Fruit fly (Drosophila melanogaster) whole organism, embryonic: ENCODE measurements around the gene CG31064.
A peak's percentile ranks its signal among the peaks of the same experiment; 100 is the strongest.

ENCODE experiments used
- Abd-B ChIP-seq: fragments of 200-800 bp; sonication (Bioruptor generic); optimal IDR thresholded peaks from 2 replicates; lab custom pipeline; 2018; ENCODE audit warnings: missing biosample characterization, mild to moderate bottlenecking, missing genetic modification characterization, moderate library complexity
- Atf-2 ChIP-seq: fragments of 200-800 bp; sonication (Bioruptor generic); optimal IDR thresholded peaks from 2 replicates; lab custom pipeline; 2016; ENCODE audit warnings: missing biosample characterization, missing genetic modification characterization
- Bdp1 ChIP-seq: fragments of 200-800 bp; sonication (Bioruptor generic); optimal IDR thresholded peaks from 3 replicates; lab custom pipeline; 2016; ENCODE audit warnings: missing biosample characterization, missing genetic modification characterization
- CG10274 ChIP-seq: fragments of 200-800 bp; sonication (Bioruptor generic); optimal IDR thresholded peaks from 3 replicates; lab custom pipeline; 2017; ENCODE audit warnings: missing biosample characterization, mild to moderate bottlenecking, missing genetic modification characterization
- CG10654 ChIP-seq: fragments of 200-800 bp; sonication (Bioruptor generic); optimal IDR thresholded peaks from 2 replicates; lab custom pipeline; 2016; ENCODE audit warnings: missing biosample characterization, missing genetic modification characterization
- CG11093 ChIP-seq: fragments of 200-800 bp; sonication (Bioruptor generic); IDR thresholded peaks from 3 replicates; pipeline ENCODE4 v1.3.6; 2022; ENCODE audit warnings: missing biosample characterization, missing genetic modification characterization
- CG11696 ChIP-seq: fragments of 200-800 bp; sonication (Bioruptor generic); IDR thresholded peaks from 2 replicates; pipeline ENCODE4 v1.3.6; 2022; ENCODE audit warnings: missing biosample characterization, missing genetic modification characterization
- CG12659 ChIP-seq: fragments of 200-800 bp; sonication (Bioruptor generic); optimal IDR thresholded peaks from 3 replicates; lab custom pipeline; 2017; ENCODE audit warnings: mild to moderate bottlenecking, missing biosample characterization, missing genetic modification reagents, missing genetic modification characterization
- CG15696 ChIP-seq: fragments of 200-800 bp; sonication (Bioruptor generic); optimal IDR thresholded peaks from 2 replicates; lab custom pipeline; 2019; ENCODE audit warnings: missing biosample characterization, mild to moderate bottlenecking, missing genetic modification characterization, moderate library complexity
- CG1602 ChIP-seq: fragments of 200-800 bp; sonication (Bioruptor generic); optimal IDR thresholded peaks from 3 replicates; lab custom pipeline; 2016; ENCODE audit warnings: missing biosample characterization, missing genetic modification characterization
- CG17186 ChIP-seq: fragments of 200-800 bp; sonication (Bioruptor generic); optimal IDR thresholded peaks from 3 replicates; lab custom pipeline; 2017; ENCODE audit warnings: missing biosample characterization, missing genetic modification reagents, missing genetic modification characterization
- CG17361 ChIP-seq: fragments of 200-800 bp; sonication (Bioruptor generic); IDR thresholded peaks from 3 replicates; pipeline ENCODE4 v1.3.6; 2022; ENCODE audit warnings: missing biosample characterization, missing genetic modification characterization
- CG1792 ChIP-seq: fragments of 200-800 bp; sonication (Bioruptor generic); optimal IDR thresholded peaks from 2 replicates; lab custom pipeline; 2016; ENCODE audit warnings: missing biosample characterization, missing genetic modification characterization
- CG2875 ChIP-seq: fragments of 200-800 bp; sonication (Bioruptor generic); optimal IDR thresholded peaks from 2 replicates; lab custom pipeline; 2017; ENCODE audit warnings: missing biosample characterization, mild to moderate bottlenecking, missing genetic modification characterization, missing genetic modification reagents
- CG30431 ChIP-seq: fragments of 200-800 bp; sonication (Bioruptor generic); optimal IDR thresholded peaks from 2 replicates; lab custom pipeline; 2017; ENCODE audit warnings: missing biosample characterization, missing genetic modification characterization
- CG3065 ChIP-seq: fragments of 200-800 bp; sonication (Bioruptor generic); optimal IDR thresholded peaks from 2 replicates; lab custom pipeline; 2016; ENCODE audit warnings: missing biosample characterization, missing genetic modification characterization
- CG31224 ChIP-seq: fragments of 200-800 bp; sonication (Bioruptor generic); IDR thresholded peaks from 2 replicates; pipeline ENCODE4 v1.3.6; 2022; ENCODE audit warnings: missing biosample characterization, missing genetic modification characterization
- CG31441 ChIP-seq: fragments of 200-800 bp; sonication (Bioruptor generic); IDR thresholded peaks from 2 replicates; pipeline ENCODE4 v1.3.6; 2022; ENCODE audit warnings: missing biosample characterization, missing genetic modification characterization
- CG4282 ChIP-seq: fragments of 200-800 bp; sonication (Bioruptor generic); optimal IDR thresholded peaks from 2 replicates; lab custom pipeline; 2016; ENCODE audit warnings: missing biosample characterization, missing genetic modification characterization
- CG6254 ChIP-seq: fragments of 200-800 bp; sonication (Bioruptor generic); optimal IDR thresholded peaks from 3 replicates; lab custom pipeline; 2017; ENCODE audit warnings: mild to moderate bottlenecking, missing biosample characterization, missing genetic modification reagents, missing genetic modification characterization
- E2f2 ChIP-seq: fragments of 200-800 bp; sonication (Bioruptor generic); IDR thresholded peaks from 2 replicates; pipeline ENCODE4 v1.3.6; 2022; ENCODE audit warnings: missing biosample characterization, missing genetic modification characterization
- MTF-1 ChIP-seq: fragments of 200-800 bp; sonication (Bioruptor generic); optimal IDR thresholded peaks from 2 replicates; lab custom pipeline; 2018; ENCODE audit warnings: missing biosample characterization, mild to moderate bottlenecking, missing genetic modification characterization, borderline replicate concordance
- Myb ChIP-seq: fragments of 200-800 bp; sonication (Bioruptor generic); optimal IDR thresholded peaks from 2 replicates; lab custom pipeline; 2016; ENCODE audit warnings: missing biosample characterization, missing genetic modification characterization
- PHDP ChIP-seq: fragments of 200-800 bp; sonication (Bioruptor generic); optimal IDR thresholded peaks from 3 replicates; lab custom pipeline; 2018; ENCODE audit warnings: missing biosample characterization, mild to moderate bottlenecking, missing genetic modification characterization, moderate library complexity
- Rfx ChIP-seq: fragments of 200-800 bp; sonication (Bioruptor generic); IDR thresholded peaks from 2 replicates; pipeline ENCODE4 v1.3.6; 2022; ENCODE audit warnings: missing biosample characterization, missing genetic modification characterization
- Sox100B ChIP-seq: fragments of 200-800 bp; sonication (Bioruptor generic); optimal IDR thresholded peaks from 3 replicates; lab custom pipeline; 2018; ENCODE audit warnings: missing biosample characterization, mild to moderate bottlenecking, missing genetic modification characterization
- Usf ChIP-seq: fragments of 200-800 bp; sonication (Bioruptor generic); optimal IDR thresholded peaks from 2 replicates; lab custom pipeline; 2017; ENCODE audit warnings: missing genotype, missing biosample characterization, missing genetic modification characterization
- ato ChIP-seq: fragments of 200-800 bp; sonication (Bioruptor generic); IDR thresholded peaks from 2 replicates; pipeline ENCODE4 v1.3.6; 2022; ENCODE audit warnings: missing biosample characterization, missing genetic modification characterization; ENCODE audit not compliant: partially characterized antibody
- cato ChIP-seq: fragments of 200-800 bp; sonication (Bioruptor generic); optimal IDR thresholded peaks from 2 replicates; lab custom pipeline; 2016; ENCODE audit warnings: missing biosample characterization, missing genetic modification characterization, borderline replicate concordance
- chif ChIP-seq, 2 experiments: fragments of 200-800 bp; sonication (Bioruptor generic); optimal IDR thresholded peaks; 3 replicates each; lab custom pipeline; 2016; ENCODE audit warnings: missing biosample characterization in 2 of 2, missing genetic modification characterization in 2 of 2
- crol ChIP-seq: fragments of 200-800 bp; sonication (Bioruptor generic); IDR thresholded peaks from 2 replicates; pipeline ENCODE4 v1.3.6; 2022; ENCODE audit warnings: missing biosample characterization, missing genetic modification characterization
- da ChIP-seq: fragments of 200-800 bp; sonication (Bioruptor generic); optimal IDR thresholded peaks from 2 replicates; lab custom pipeline; 2016; ENCODE audit warnings: missing biosample characterization, missing genetic modification characterization
- dan ChIP-seq: fragments of 200-800 bp; sonication (Bioruptor generic); IDR thresholded peaks from 2 replicates; pipeline ENCODE4 v1.3.6; 2022; ENCODE audit warnings: missing biosample characterization, missing genetic modification characterization
- esg ChIP-seq: fragments of 200-800 bp; sonication (Bioruptor generic); conservative IDR thresholded peaks from 2 replicates; pipeline ENCODE4 v1.3.6; 2022; ENCODE audit warnings: missing biosample characterization, missing genetic modification characterization
- fd102C ChIP-seq: fragments of 200-800 bp; sonication (Bioruptor generic); optimal IDR thresholded peaks from 2 replicates; lab custom pipeline; 2018; ENCODE audit warnings: missing biosample characterization, mild to moderate bottlenecking, missing genetic modification characterization, moderate library complexity
- gcm2 ChIP-seq: fragments of 200-800 bp; sonication (Bioruptor generic); optimal IDR thresholded peaks from 2 replicates; lab custom pipeline; 2016; ENCODE audit warnings: missing biosample characterization, missing genetic modification characterization
- lab ChIP-seq: fragments of 200-800 bp; sonication (Bioruptor generic); optimal IDR thresholded peaks from 3 replicates; lab custom pipeline; 2017; ENCODE audit warnings: missing biosample characterization, missing genetic modification characterization, mild to moderate bottlenecking, moderate library complexity, missing genetic modification reagents
- nau ChIP-seq: fragments of 200-800 bp; sonication (Bioruptor generic); optimal IDR thresholded peaks from 3 replicates; lab custom pipeline; 2017; ENCODE audit warnings: missing biosample characterization, mild to moderate bottlenecking, missing genetic modification characterization, missing genetic modification reagents
- org-1 ChIP-seq: fragments of 200-800 bp; sonication (Bioruptor generic); optimal IDR thresholded peaks from 2 replicates; lab custom pipeline; 2017; ENCODE audit warnings: missing biosample characterization, missing genetic modification characterization
- p53 ChIP-seq: fragments of 200-800 bp; sonication (Bioruptor generic); optimal IDR thresholded peaks from 2 replicates; lab custom pipeline; 2016; ENCODE audit warnings: missing biosample characterization, missing genetic modification characterization
- pita ChIP-seq: fragments of 200-800 bp; sonication (Bioruptor generic); optimal IDR thresholded peaks from 2 replicates; lab custom pipeline; 2017; ENCODE audit warnings: missing biosample characterization, mild to moderate bottlenecking, missing genetic modification characterization
- pzg ChIP-seq: fragments of 200-800 bp; sonication (Bioruptor generic); optimal IDR thresholded peaks from 3 replicates; lab custom pipeline; 2018; ENCODE audit warnings: missing biosample characterization, mild to moderate bottlenecking, missing genetic modification characterization, moderate library complexity
- schlank ChIP-seq: fragments of 200-800 bp; sonication (Bioruptor generic); optimal IDR thresholded peaks from 2 replicates; lab custom pipeline; 2018; ENCODE audit warnings: missing biosample characterization, mild to moderate bottlenecking, missing genetic modification characterization
- sim ChIP-seq: fragments of 200-800 bp; sonication (Bioruptor generic); IDR thresholded peaks from 2 replicates; pipeline ENCODE4 v1.3.6; 2022; ENCODE audit warnings: missing biosample characterization, missing genetic modification characterization
- sima ChIP-seq: fragments of 200-800 bp; sonication (Bioruptor generic); optimal IDR thresholded peaks from 2 replicates; lab custom pipeline; 2016; ENCODE audit warnings: missing biosample characterization, missing genetic modification characterization
- sob ChIP-seq: fragments of 200-800 bp; sonication (Bioruptor generic); IDR thresholded peaks from 2 replicates; pipeline ENCODE4 v1.3.6; 2022; ENCODE audit warnings: missing biosample characterization, missing genetic modification characterization
- tio ChIP-seq: fragments of 200-800 bp; sonication (Bioruptor generic); optimal IDR thresholded peaks from 2 replicates; lab custom pipeline; 2017; ENCODE audit warnings: missing biosample characterization, missing genetic modification characterization, inconsistent platforms
- toy ChIP-seq: fragments of 200-800 bp; sonication (Bioruptor generic); IDR thresholded peaks from 2 replicates; pipeline ENCODE4 v1.3.6; 2022; ENCODE audit warnings: missing biosample characterization, missing genetic modification characterization
- trem ChIP-seq: fragments of 200-800 bp; optimal IDR thresholded peaks from 3 replicates; lab custom pipeline; 2019; ENCODE audit warnings: missing biosample characterization, mild to moderate bottlenecking, missing genetic modification characterization, moderate library complexity

CG31064 gene

dm6 chr3R:27273118-27274062 lies 34.5 kb upstream of the CG31064 start, which contains the start of gene CG5934 (continued):
- TF ChIP-seq CG30431 (no peak), CG15696 (tag; lab: Kevin White, UChicago) (no peak), PHDP (tag; lab: Kevin White, UChicago) (no peak), fd102C (GFP tag; lab: Kevin White, UChicago) (no peak), E2f2 (GFP tag; lab: Robert Waterston, UW) (peak; percentile 62), esg (GFP tag; lab: Robert Waterston, UW) (no peak), Atf-2 (GFP tag; lab: Kevin White, UChicago) (peak; percentile 40), CG31224 (GFP tag; lab: Robert Waterston, UW) (no peak), CG11093 (GFP tag; lab: Robert Waterston, UW) (no peak), CG3065 (GFP tag; lab: Kevin White, UChicago) (no peak), CG10654 (peak; percentile 0), pita (GFP tag; lab: Kevin White, UChicago) (no peak), pzg (GFP tag; lab: Kevin White, UChicago) (peak; percentile 59), ato (GFP tag; lab: Robert Waterston, UW) (no peak), MTF-1 (GFP tag; lab: Kevin White, UChicago) (no peak), CG10274 (no peak), sob (GFP tag; lab: Robert Waterston, UW) (peak; percentile 42), CG12659 (peak; percentile 62), Abd-B (GFP tag; lab: Kevin White, UChicago) (peak; percentile 32), CG4282 (GFP tag; lab: Kevin White, UChicago) (peak; percentile 25), gcm2 (no peak), CG11696 (GFP tag; lab: Robert Waterston, UW) (no peak), Bdp1 (GFP tag; lab: Kevin White, UChicago) (no peak), sim (GFP tag; lab: Robert Waterston, UW) (no peak), sima (no peak), CG17361 (GFP tag; lab: Robert Waterston, UW) (no peak), Sox100B (peak; percentile 34), nau (no peak), tio (GFP tag; lab: Kevin White, UChicago) (no peak), CG1792 (GFP tag; lab: Kevin White, UChicago) (no peak), Rfx (GFP tag; lab: Robert Waterston, UW) (peak; percentile 67), org-1 (GFP tag; lab: Kevin White, UChicago) (no peak), dan (GFP tag; lab: Robert Waterston, UW) (no peak), chif (GFP tag; optimal IDR thresholded peaks at IDR 0.05; lab: Kevin White, UChicago) (no peak), CG17186 (GFP tag; lab: Kevin White, UChicago) (peak; percentile 16), CG31441 (0 out of 2 replicates have a peak, but pooled peaks have one; percentile 8), CG2875 (no peak), Usf (GFP tag; lab: Kevin White, UChicago) (no peak), schlank (no peak), CG6254 (GFP tag; lab: Kevin White, UChicago) (no peak), cato (GFP tag; lab: Kevin White, UChicago) (no peak), CG1602 (GFP tag; lab: Kevin White, UChicago) (no peak), da (GFP tag; lab: Kevin White, UChicago) (no peak), Myb (GFP tag; lab: Kevin White, UChicago) (peak; percentile 90), trem (tag; lab: Kevin White, UChicago) (peak; percentile 49), lab (GFP tag; lab: Kevin White, UChicago) (peak; percentile 45), crol (GFP tag; lab: Robert Waterston, UW) (no peak), toy (no peak), p53 (GFP tag; lab: Kevin White, UChicago) (no peak)
